Fruit fly (Drosophila melanogaster) whole organism, embryonic: ENCODE results near the gene SkpE.
A peak's percentile ranks its signal among the peaks of the same experiment; 100 is the strongest.

ENCODE experiments used
- ATbp ChIP-seq: fragments of 200-800 bp; sonication (Bioruptor generic); optimal IDR thresholded peaks from 2 replicates; lab custom pipeline; 2017; ENCODE audit warnings: missing biosample characterization, mild to moderate bottlenecking, missing genetic modification characterization, missing genetic modification reagents
- C15 ChIP-seq: fragments of 200-800 bp; sonication (Bioruptor generic); IDR thresholded peaks from 3 replicates; pipeline ENCODE4 v1.3.6; 2022; ENCODE audit warnings: missing biosample characterization, missing genetic modification characterization
- CG10209 ChIP-seq: fragments of 200-800 bp; sonication (Bioruptor generic); optimal IDR thresholded peaks from 3 replicates; lab custom pipeline; 2017; ENCODE audit warnings: missing biosample characterization, mild to moderate bottlenecking, missing genetic modification characterization, missing genetic modification reagents
- CG13287 ChIP-seq: fragments of 200-800 bp; sonication (Bioruptor generic); IDR thresholded peaks from 2 replicates; pipeline ENCODE4 v1.3.6; 2022; ENCODE audit warnings: missing biosample characterization, missing genetic modification characterization; ENCODE audit not compliant: partially characterized antibody
- CG15696 ChIP-seq: fragments of 200-800 bp; sonication (Bioruptor generic); optimal IDR thresholded peaks from 2 replicates; lab custom pipeline; 2019; ENCODE audit warnings: missing biosample characterization, mild to moderate bottlenecking, missing genetic modification characterization, moderate library complexity
- CG17359 ChIP-seq: fragments of 200-800 bp; sonication (Bioruptor generic); optimal IDR thresholded peaks from 3 replicates; lab custom pipeline; 2018; ENCODE audit warnings: missing biosample characterization, mild to moderate bottlenecking, missing genetic modification characterization, moderate library complexity
- CG17361 ChIP-seq: fragments of 200-800 bp; sonication (Bioruptor generic); IDR thresholded peaks from 3 replicates; pipeline ENCODE4 v1.3.6; 2022; ENCODE audit warnings: missing biosample characterization, missing genetic modification characterization
- CG17829 ChIP-seq: fragments of 200-800 bp; optimal IDR thresholded peaks from 2 replicates; lab custom pipeline; 2019; ENCODE audit warnings: missing biosample characterization, mild to moderate bottlenecking, missing genetic modification characterization, moderate library complexity
- CG1832 ChIP-seq: fragments of 200-800 bp; sonication (Bioruptor generic); optimal IDR thresholded peaks from 2 replicates; lab custom pipeline; 2017; ENCODE audit warnings: missing biosample characterization, mild to moderate bottlenecking, missing genetic modification characterization, inconsistent platforms
- CG2199 ChIP-seq: fragments of 200-800 bp; sonication (Bioruptor generic); IDR thresholded peaks from 3 replicates; pipeline ENCODE4 v1.3.6; 2022; ENCODE audit warnings: missing biosample characterization, missing genetic modification characterization
- CG2678 ChIP-seq: fragments of 200-800 bp; sonication (Bioruptor generic); optimal IDR thresholded peaks from 3 replicates; lab custom pipeline; 2019; ENCODE audit warnings: missing biosample characterization, mild to moderate bottlenecking, missing genetic modification characterization, moderate library complexity
- CG30403 ChIP-seq: fragments of 200-800 bp; sonication (Bioruptor generic); optimal IDR thresholded peaks from 3 replicates; lab custom pipeline; 2016; ENCODE audit warnings: missing biosample characterization, missing genetic modification characterization
- CG4404 ChIP-seq: fragments of 200-800 bp; sonication (Bioruptor generic); IDR thresholded peaks from 2 replicates; pipeline ENCODE4 v1.3.6; 2022; ENCODE audit warnings: missing biosample characterization, missing genetic modification characterization
- CG4424 ChIP-seq: fragments of 200-800 bp; sonication (Bioruptor generic); optimal IDR thresholded peaks from 3 replicates; lab custom pipeline; 2016; ENCODE audit warnings: missing biosample characterization, missing genetic modification characterization
- CG5180 ChIP-seq: fragments of 200-800 bp; sonication (Bioruptor generic); optimal IDR thresholded peaks from 3 replicates; lab custom pipeline; 2017; ENCODE audit warnings: missing biosample characterization, missing genetic modification characterization, mild to moderate bottlenecking, moderate library complexity, missing genetic modification reagents
- CG6813 ChIP-seq: fragments of 200-800 bp; sonication (Bioruptor generic); optimal IDR thresholded peaks from 2 replicates; lab custom pipeline; 2017; ENCODE audit warnings: missing biosample characterization, missing genetic modification characterization, mild to moderate bottlenecking, moderate library complexity, missing genetic modification reagents
- CG7556 ChIP-seq: fragments of 200-800 bp; sonication (Bioruptor generic); optimal IDR thresholded peaks from 2 replicates; lab custom pipeline; 2017; ENCODE audit warnings: missing biosample characterization, mild to moderate bottlenecking, missing genetic modification characterization
- CG7839 ChIP-seq: fragments of 200-800 bp; sonication (Bioruptor generic); optimal IDR thresholded peaks from 3 replicates; lab custom pipeline; 2018; ENCODE audit warnings: missing biosample characterization, mild to moderate bottlenecking, missing genetic modification characterization, moderate library complexity
- CG8359 ChIP-seq: fragments of 200-800 bp; sonication (Bioruptor generic); optimal IDR thresholded peaks from 2 replicates; lab custom pipeline; 2017; ENCODE audit warnings: missing biosample characterization, mild to moderate bottlenecking, missing genetic modification characterization, borderline replicate concordance
- CG8944 ChIP-seq: fragments of 200-800 bp; sonication (Bioruptor generic); optimal IDR thresholded peaks from 3 replicates; lab custom pipeline; 2016; ENCODE audit warnings: missing biosample characterization, missing genetic modification characterization
- CG9215 ChIP-seq: fragments of 200-800 bp; sonication (Bioruptor generic); IDR thresholded peaks from 2 replicates; pipeline ENCODE4 v1.3.6; 2022; ENCODE audit warnings: missing biosample characterization, missing genetic modification characterization
- CG9817 ChIP-seq: fragments of 200-800 bp; sonication (Bioruptor generic); optimal IDR thresholded peaks from 2 replicates; lab custom pipeline; 2018; ENCODE audit warnings: missing biosample characterization, mild to moderate bottlenecking, missing genetic modification characterization, moderate library complexity
- CG9876 ChIP-seq: fragments of 200-800 bp; sonication (Bioruptor generic); optimal IDR thresholded peaks from 2 replicates; lab custom pipeline; 2016; ENCODE audit warnings: missing biosample characterization, missing genetic modification characterization
- Chrac-16 ChIP-seq: fragments of 200-800 bp; sonication (Bioruptor generic); optimal IDR thresholded peaks from 3 replicates; lab custom pipeline; 2016; ENCODE audit warnings: missing biosample characterization, missing genetic modification characterization
- Dbx ChIP-seq: fragments of 200-800 bp; sonication (Bioruptor generic); IDR thresholded peaks from 3 replicates; pipeline ENCODE4 v1.3.6; 2022; ENCODE audit warnings: missing biosample characterization, missing genetic modification characterization
- Hsf ChIP-seq: fragments of 200-800 bp; sonication (Bioruptor generic); optimal IDR thresholded peaks from 3 replicates; lab custom pipeline; 2016; ENCODE audit warnings: missing biosample characterization, missing genetic modification characterization
- Mes4 ChIP-seq: fragments of 200-800 bp; sonication (Bioruptor generic); optimal IDR thresholded peaks from 2 replicates; lab custom pipeline; 2016; ENCODE audit warnings: missing biosample characterization, missing genetic modification characterization
- Vsx1 ChIP-seq: fragments of 200-800 bp; sonication (Bioruptor generic); optimal IDR thresholded peaks from 2 replicates; lab custom pipeline; 2017; ENCODE audit warnings: missing biosample characterization, mild to moderate bottlenecking, missing genetic modification characterization, missing genetic modification reagents
- ato ChIP-seq: fragments of 200-800 bp; sonication (Bioruptor generic); IDR thresholded peaks from 2 replicates; pipeline ENCODE4 v1.3.6; 2022; ENCODE audit warnings: missing biosample characterization, missing genetic modification characterization; ENCODE audit not compliant: partially characterized antibody
- dati ChIP-seq: fragments of 200-800 bp; sonication (Bioruptor generic); IDR thresholded peaks from 2 replicates; pipeline ENCODE4 v1.3.6; 2022; ENCODE audit warnings: missing biosample characterization, missing genetic modification characterization
- fd3F ChIP-seq: fragments of 200-800 bp; sonication (Bioruptor generic); optimal IDR thresholded peaks from 2 replicates; lab custom pipeline; 2018; ENCODE audit warnings: missing biosample characterization, mild to moderate bottlenecking, missing genetic modification characterization, moderate library complexity
- gce ChIP-seq: fragments of 200-800 bp; sonication (Bioruptor generic); IDR thresholded peaks from 3 replicates; pipeline ENCODE4 v1.3.6; 2022; ENCODE audit warnings: missing biosample characterization, missing genetic modification characterization
- inv ChIP-seq: fragments of 200-800 bp; sonication (Bioruptor generic); IDR thresholded peaks from 2 replicates; pipeline ENCODE4 v1.3.6; 2022; ENCODE audit warnings: missing biosample characterization, missing genetic modification characterization; ENCODE audit not compliant: partially characterized antibody
- kni ChIP-seq: fragments of 200-800 bp; sonication (Bioruptor generic); optimal IDR thresholded peaks from 3 replicates; lab custom pipeline; 2017; ENCODE audit warnings: mild to moderate bottlenecking, missing biosample characterization, missing genetic modification reagents, missing genetic modification characterization
- mld ChIP-seq: fragments of 200-800 bp; sonication (Bioruptor generic); IDR thresholded peaks from 3 replicates; pipeline ENCODE4 v1.3.6; 2022; ENCODE audit warnings: missing biosample characterization, missing genetic modification characterization; ENCODE audit not compliant: partially characterized antibody
- nom ChIP-seq: fragments of 200-800 bp; sonication (Bioruptor generic); optimal IDR thresholded peaks from 2 replicates; lab custom pipeline; 2017; ENCODE audit warnings: missing biosample characterization, missing genetic modification characterization, mild to moderate bottlenecking, moderate library complexity, missing genetic modification reagents
- oc ChIP-seq: fragments of 200-800 bp; sonication (Bioruptor generic); optimal IDR thresholded peaks from 2 replicates; lab custom pipeline; 2018; ENCODE audit warnings: missing biosample characterization, mild to moderate bottlenecking, missing genetic modification characterization, moderate library complexity
- org-1 ChIP-seq: fragments of 200-800 bp; sonication (Bioruptor generic); optimal IDR thresholded peaks from 2 replicates; lab custom pipeline; 2017; ENCODE audit warnings: missing biosample characterization, missing genetic modification characterization
- salm ChIP-seq: fragments of 200-800 bp; sonication (Bioruptor generic); optimal IDR thresholded peaks from 2 replicates; lab custom pipeline; 2018; ENCODE audit warnings: missing biosample characterization, mild to moderate bottlenecking, missing genetic modification characterization
- sens ChIP-seq: fragments of 200-800 bp; sonication (Bioruptor generic); peaks from one replicate; lab custom pipeline; 2016; ENCODE audit warnings: missing biosample characterization, missing genetic modification characterization
- seq ChIP-seq: fragments of 200-800 bp; sonication (Bioruptor generic); IDR thresholded peaks from 2 replicates; pipeline ENCODE4 v1.3.6; 2022; ENCODE audit warnings: missing biosample characterization, missing genetic modification characterization
- sim ChIP-seq: fragments of 200-800 bp; sonication (Bioruptor generic); IDR thresholded peaks from 2 replicates; pipeline ENCODE4 v1.3.6; 2022; ENCODE audit warnings: missing biosample characterization, missing genetic modification characterization
- ssp ChIP-seq: fragments of 200-800 bp; sonication (Bioruptor generic); IDR thresholded peaks from 2 replicates; pipeline ENCODE4 v1.3.6; 2022; ENCODE audit warnings: missing biosample characterization, missing genetic modification characterization
- tin ChIP-seq: fragments of 200-800 bp; sonication (Bioruptor generic); optimal IDR thresholded peaks from 3 replicates; lab custom pipeline; 2016; ENCODE audit warnings: missing biosample characterization, missing genetic modification characterization
- tup ChIP-seq: fragments of 200-800 bp; sonication (Bioruptor generic); optimal IDR thresholded peaks from 2 replicates; lab custom pipeline; 2016; ENCODE audit warnings: missing biosample characterization, mild to moderate bottlenecking, missing genetic modification characterization, moderate library complexity
- zen ChIP-seq: fragments of 200-800 bp; sonication (Bioruptor generic); optimal IDR thresholded peaks from 3 replicates; lab custom pipeline; 2018; ENCODE audit warnings: missing biosample characterization, mild to moderate bottlenecking, missing genetic modification characterization, moderate library complexity
- zf30C ChIP-seq: fragments of 200-800 bp; sonication (Bioruptor generic); optimal IDR thresholded peaks from 3 replicates; lab custom pipeline; 2018; ENCODE audit warnings: missing biosample characterization, mild to moderate bottlenecking, missing genetic modification characterization
- zfh2 ChIP-seq: fragments of 200-800 bp; sonication (Bioruptor generic); optimal IDR thresholded peaks from 2 replicates; lab custom pipeline; 2016; ENCODE audit warnings: missing biosample characterization, missing genetic modification characterization

SkpE gene

DNA sequence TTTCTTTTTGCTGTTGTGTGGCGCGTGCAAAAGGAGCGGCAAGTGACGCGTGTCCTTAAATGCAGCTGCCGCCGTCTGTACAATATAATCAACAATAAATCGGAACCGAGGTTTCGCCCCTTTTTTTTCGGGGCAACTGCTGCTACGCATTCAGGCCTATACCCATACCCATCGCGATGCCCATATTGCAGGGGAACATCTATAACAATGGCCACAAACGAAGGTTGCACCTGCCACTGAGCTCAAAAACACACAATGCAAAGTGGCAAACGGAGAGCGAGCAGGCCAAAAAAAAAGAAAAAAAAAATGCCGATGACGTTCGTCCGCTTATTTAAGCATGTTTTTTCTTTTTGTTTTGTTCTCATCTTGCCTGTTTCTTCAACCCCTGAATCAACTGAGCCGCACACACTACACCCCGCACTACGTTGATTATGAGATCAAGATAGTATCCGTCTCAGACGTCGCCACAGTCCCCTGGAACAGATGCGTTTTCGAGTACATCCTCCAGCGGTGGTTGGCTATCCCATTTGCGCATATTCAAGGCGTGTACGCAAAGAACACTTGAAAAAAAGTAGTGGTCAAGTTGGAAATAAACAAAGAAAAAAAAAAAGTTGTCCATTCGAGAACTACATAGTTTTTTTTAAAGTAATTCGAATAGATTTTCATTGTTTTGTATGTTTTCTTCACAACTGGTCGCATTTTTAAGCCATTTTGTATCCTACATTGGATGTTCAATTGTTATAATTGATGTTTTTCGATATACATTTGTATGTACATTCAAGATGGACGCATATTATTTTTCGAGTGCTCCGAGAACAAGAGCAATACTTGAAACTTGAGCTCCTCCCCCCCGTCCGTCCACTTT is 18.7 kb upstream of the SkpE start (continued):
- TF ChIP-seq CG5180 (GFP tag; lab: Kevin White, UChicago): no peak
- TF ChIP-seq CG6813: peak; percentile 6
- TF ChIP-seq CG15696 (tag; lab: Kevin White, UChicago): peak; percentile 64
- TF ChIP-seq mld: no peak
- no peak for TF ChIP-seq oc (tag; lab: Kevin White, UChicago)
- TF ChIP-seq CG17359 (tag; lab: Kevin White, UChicago): peak; percentile 43
- no peak for TF ChIP-seq sim (GFP tag; lab: Robert Waterston, UW)
- no peak for TF ChIP-seq ato (GFP tag; lab: Robert Waterston, UW)
- TF ChIP-seq Mes4 (GFP tag; lab: Kevin White, UChicago): no peak
- TF ChIP-seq sens: peak; percentile 91
- no peak for TF ChIP-seq tup (GFP tag; lab: Kevin White, UChicago)
- peak; percentile 24 for TF ChIP-seq CG4424
- TF ChIP-seq CG10209 (GFP tag; lab: Kevin White, UChicago): peak; percentile 24
- TF ChIP-seq Chrac-16 (GFP tag; lab: Kevin White, UChicago): peak; percentile 9
- TF ChIP-seq kni (GFP tag; lab: Kevin White, UChicago): peak; percentile 35
- no peak for TF ChIP-seq Dbx (GFP tag; lab: Robert Waterston, UW)
- TF ChIP-seq zf30C (GFP tag; lab: Kevin White, UChicago): peak; percentile 91
- TF ChIP-seq dati (GFP tag; lab: Robert Waterston, UW): no peak
- TF ChIP-seq ssp (GFP tag; lab: Robert Waterston, UW): no peak
- TF ChIP-seq CG8359 (GFP tag; lab: Kevin White, UChicago): no peak
- no peak for TF ChIP-seq ATbp (GFP tag; lab: Kevin White, UChicago)
- TF ChIP-seq gce (GFP tag; lab: Robert Waterston, UW): no peak
- TF ChIP-seq Vsx1 (GFP tag; lab: Kevin White, UChicago): no peak
- TF ChIP-seq C15: no peak
- TF ChIP-seq inv: no peak
- TF ChIP-seq zfh2 (GFP tag; lab: Kevin White, UChicago): no peak
- peak; percentile 8 for TF ChIP-seq CG30403 (GFP tag; lab: Kevin White, UChicago)
- no peak for TF ChIP-seq seq (GFP tag; lab: Robert Waterston, UW)
- TF ChIP-seq CG13287 (GFP tag; lab: Robert Waterston, UW): no peak
- no peak for TF ChIP-seq salm (tag; lab: Kevin White, UChicago)
- peak; percentile 21 for TF ChIP-seq zen (tag; lab: Kevin White, UChicago)
- no peak for TF ChIP-seq CG1832
- TF ChIP-seq nom: peak; percentile 43
- TF ChIP-seq org-1: peak; percentile 13
- peak; percentile 9 for TF ChIP-seq CG7839 (tag; lab: Kevin White, UChicago)
- TF ChIP-seq tin (GFP tag; lab: Kevin White, UChicago): no peak
- TF ChIP-seq CG9876: no peak
- TF ChIP-seq CG4404 (GFP tag; lab: Robert Waterston, UW): 0 out of 2 replicates have a peak, but pooled peaks have one; percentile 28
- TF ChIP-seq Hsf (GFP tag; lab: Kevin White, UChicago): peak; percentile 14
- no peak for TF ChIP-seq CG9215 (GFP tag; lab: Robert Waterston, UW)
- peak; percentile 24 for TF ChIP-seq CG7556
- TF ChIP-seq CG2199: no peak
- no peak for TF ChIP-seq fd3F (GFP tag; lab: Kevin White, UChicago)
- peak; percentile 54; the same call in 2 of the 3 replicates for TF ChIP-seq CG17361 (GFP tag; lab: Robert Waterston, UW)
- TF ChIP-seq CG8944 (GFP tag; lab: Kevin White, UChicago): no peak
- no peak for TF ChIP-seq CG2678 (tag; lab: Kevin White, UChicago)
- TF ChIP-seq CG9817 (tag; lab: Kevin White, UChicago): no peak
- peak; percentile 26 for TF ChIP-seq CG17829 (tag; lab: Kevin White, UChicago)
